Worm (Caenorhabditis elegans) whole organism, L1 larva: Measurements from ENCODE around the gene T23G7.3.

Experiments used
- C34B4.2 ChIP-seq: sonication (generic microtip); optimal IDR thresholded peaks from 2 replicates; lab custom pipeline; 2017; ENCODE audit warnings: mild to moderate bottlenecking, missing genetic modification characterization, missing compliant biosample characterization
- F16B12.6 ChIP-seq: fragments of 150-350 bp; optimal IDR thresholded peaks from 2 replicates; lab custom pipeline; 2014; ENCODE audit warnings: missing biosample characterization, missing genetic modification characterization
- Y116A8C.19 ChIP-seq: sonication (generic microtip); optimal IDR thresholded peaks from 2 replicates; lab custom pipeline; 2016; ENCODE audit warnings: missing compliant biosample characterization, missing genetic modification characterization, borderline replicate concordance
- aly-2 ChIP-seq: fragments of 150-350 bp; optimal IDR thresholded peaks from 2 replicates; lab custom pipeline; 2014; ENCODE audit warnings: missing biosample characterization, missing genetic modification characterization
- ama-1 ChIP-seq: fragments of 150-350 bp; optimal IDR thresholded peaks from 2 replicates; lab custom pipeline; 2014
- blmp-1 ChIP-seq: fragments of 150-350 bp; optimal IDR thresholded peaks from 2 replicates; lab custom pipeline; 2014; ENCODE audit warnings: missing biosample characterization, missing genetic modification characterization
- ceh-88 ChIP-seq: fragments of 200-800 bp; sonication (Bioruptor generic); IDR thresholded peaks from 2 replicates; pipeline ENCODE4 v1.3.6; 2022; ENCODE audit warnings: missing genetic modification characterization, missing compliant biosample characterization
- ces-1 ChIP-seq: fragments of 150-350 bp; optimal IDR thresholded peaks from 2 replicates; lab custom pipeline; 2014; ENCODE audit warnings: missing biosample characterization, missing genetic modification reagents, missing genetic modification characterization
- dsc-1 ChIP-seq: sonication (generic microtip); optimal IDR thresholded peaks from 2 replicates; lab custom pipeline; 2016; ENCODE audit warnings: mild to moderate bottlenecking, missing genetic modification characterization, missing compliant biosample characterization
- egl-27 ChIP-seq, 2 experiments: fragments of 150-350 bp in 1 of 2; sonication (generic microtip); optimal IDR thresholded peaks; 3 replicates each; lab custom pipeline; 2017 to 2018; ENCODE audit warnings: missing biosample characterization in 2 of 2, missing genetic modification characterization in 2 of 2, missing genetic modification reagents in 2 of 2
- elt-3 ChIP-seq, 6 experiments: fragments of 150-350 bp in 1 of 6; sonication (generic microtip); optimal IDR thresholded peaks; 2 replicates each; lab custom pipeline; 2017 to 2018; ENCODE audit warnings: missing biosample characterization in 6 of 6, missing genetic modification characterization in 6 of 6, inconsistent platforms in 1 of 6
- fkh-10 ChIP-seq: sonication (generic microtip); optimal IDR thresholded peaks from 2 replicates; lab custom pipeline; 2017; ENCODE audit warnings: missing biosample characterization, missing genetic modification reagents, missing genetic modification characterization
- fkh-8 ChIP-seq: sonication (generic microtip); optimal IDR thresholded peaks from 2 replicates; lab custom pipeline; 2016; ENCODE audit warnings: mild to moderate bottlenecking, missing genetic modification characterization, missing compliant biosample characterization
- hlh-17 ChIP-seq: fragments of 200-800 bp; sonication (Bioruptor generic); optimal IDR thresholded peaks from 2 replicates; lab custom pipeline; 2018; ENCODE audit warnings: missing genetic modification characterization, mild to moderate bottlenecking, missing compliant biosample characterization, moderate library complexity, borderline replicate concordance
- hlh-4 ChIP-seq: sonication (generic microtip); optimal IDR thresholded peaks from 2 replicates; lab custom pipeline; 2016; ENCODE audit warnings: mild to moderate bottlenecking, missing genetic modification characterization, missing compliant biosample characterization
- hpl-2 ChIP-seq: fragments of 150-350 bp; optimal IDR thresholded peaks from 2 replicates; lab custom pipeline; 2014; ENCODE audit warnings: missing biosample characterization, missing genetic modification reagents, missing genetic modification characterization
- lin-14 ChIP-seq: fragments of 200-800 bp; sonication (Bioruptor generic); optimal IDR thresholded peaks from 2 replicates; lab custom pipeline; 2018; ENCODE audit warnings: mild to moderate bottlenecking, missing genetic modification characterization, moderate library complexity, missing compliant biosample characterization
- lin-15B ChIP-seq: fragments of 150-350 bp; sonication (generic microtip); optimal IDR thresholded peaks from 3 replicates; lab custom pipeline; 2014; ENCODE audit warnings: missing biosample characterization, missing genetic modification characterization
- lir-3 ChIP-seq: sonication (generic microtip); optimal IDR thresholded peaks from 2 replicates; lab custom pipeline; 2016; ENCODE audit warnings: mild to moderate bottlenecking, missing genetic modification characterization, moderate library complexity, missing compliant biosample characterization; ENCODE audit not compliant: poor library complexity
- mdl-1 ChIP-seq, 2 experiments: fragments of 150-350 bp; optimal IDR thresholded peaks; 2 replicates each; lab custom pipeline; 2014 to 2017; ENCODE audit warnings: missing biosample characterization in 2 of 2, missing genetic modification characterization in 2 of 2, inconsistent platforms in 1 of 2
- nhr-12 ChIP-seq: sonication (generic microtip); optimal IDR thresholded peaks from 2 replicates; lab custom pipeline; 2017; ENCODE audit warnings: missing biosample characterization, missing genetic modification characterization
- nhr-237 ChIP-seq: fragments of 150-350 bp; optimal IDR thresholded peaks from 2 replicates; lab custom pipeline; 2014; ENCODE audit warnings: missing biosample characterization, missing genetic modification characterization
- nhr-47 ChIP-seq: sonication (generic microtip); optimal IDR thresholded peaks from 2 replicates; lab custom pipeline; 2016; ENCODE audit warnings: mild to moderate bottlenecking, missing genetic modification characterization, moderate library complexity, missing compliant biosample characterization
- nhr-76 ChIP-seq: sonication (generic microtip); optimal IDR thresholded peaks from 2 replicates; lab custom pipeline; 2017; ENCODE audit warnings: missing biosample characterization, missing genetic modification characterization
- nhr-84 ChIP-seq: sonication (generic microtip); optimal IDR thresholded peaks from 2 replicates; lab custom pipeline; 2017; ENCODE audit warnings: missing biosample characterization, missing genetic modification characterization
- nhr-85 ChIP-seq: sonication (generic microtip); peaks from one replicate; lab custom pipeline; 2016; ENCODE audit warnings: missing genetic modification characterization, inconsistent platforms, missing compliant biosample characterization
- nhr-90 ChIP-seq: sonication (generic microtip); optimal IDR thresholded peaks from 2 replicates; lab custom pipeline; 2016; ENCODE audit warnings: mild to moderate bottlenecking, missing genetic modification characterization, missing compliant biosample characterization; ENCODE audit not compliant: poor library complexity
- pag-3 ChIP-seq: sonication (generic microtip); optimal IDR thresholded peaks from 2 replicates; lab custom pipeline; 2017; ENCODE audit warnings: missing genetic modification characterization, mild to moderate bottlenecking, missing compliant biosample characterization, antibody characterized with exemption, borderline replicate concordance; ENCODE audit not compliant: insufficient read depth
- rnt-1 ChIP-seq: sonication (generic microtip); optimal IDR thresholded peaks from 2 replicates; lab custom pipeline; 2016; ENCODE audit warnings: mild to moderate bottlenecking, missing genetic modification characterization, moderate library complexity, missing compliant biosample characterization
- snpc-4 ChIP-seq: fragments of 150-350 bp; optimal IDR thresholded peaks from 2 replicates; lab custom pipeline; 2014; ENCODE audit warnings: missing biosample characterization, missing genetic modification characterization
- sptf-1 ChIP-seq: fragments of 150-350 bp; optimal IDR thresholded peaks from 2 replicates; lab custom pipeline; 2014; ENCODE audit warnings: missing biosample characterization, missing genetic modification characterization
- tbx-2 ChIP-seq: sonication (generic microtip); optimal IDR thresholded peaks from 2 replicates; lab custom pipeline; 2016; ENCODE audit warnings: missing genetic modification characterization, missing compliant biosample characterization
- unc-86 ChIP-seq: sonication (generic microtip); optimal IDR thresholded peaks from 2 replicates; lab custom pipeline; 2016; ENCODE audit warnings: missing genetic modification characterization, missing compliant biosample characterization
- xbp-1 ChIP-seq: sonication (generic microtip); optimal IDR thresholded peaks from 2 replicates; lab custom pipeline; 2016; ENCODE audit warnings: missing genetic modification characterization, missing compliant biosample characterization
- zag-1 ChIP-seq: fragments of 150-350 bp; optimal IDR thresholded peaks from 2 replicates; lab custom pipeline; 2014; ENCODE audit warnings: missing biosample characterization, missing genetic modification characterization
- zip-4 ChIP-seq: fragments of 200-800 bp; sonication (Bioruptor generic); optimal IDR thresholded peaks from 2 replicates; lab custom pipeline; 2018; ENCODE audit warnings: mild to moderate bottlenecking, missing genetic modification characterization, moderate library complexity, missing compliant biosample characterization
- ztf-11 ChIP-seq, 2 experiments: sonication (generic microtip); optimal IDR thresholded peaks; 2 replicates each; lab custom pipeline; 2016 to 2017; ENCODE audit warnings: missing genetic modification characterization in 2 of 2, missing biosample characterization in 1 of 2, missing compliant biosample characterization in 1 of 2

T23G7.3 gene

DNA sequence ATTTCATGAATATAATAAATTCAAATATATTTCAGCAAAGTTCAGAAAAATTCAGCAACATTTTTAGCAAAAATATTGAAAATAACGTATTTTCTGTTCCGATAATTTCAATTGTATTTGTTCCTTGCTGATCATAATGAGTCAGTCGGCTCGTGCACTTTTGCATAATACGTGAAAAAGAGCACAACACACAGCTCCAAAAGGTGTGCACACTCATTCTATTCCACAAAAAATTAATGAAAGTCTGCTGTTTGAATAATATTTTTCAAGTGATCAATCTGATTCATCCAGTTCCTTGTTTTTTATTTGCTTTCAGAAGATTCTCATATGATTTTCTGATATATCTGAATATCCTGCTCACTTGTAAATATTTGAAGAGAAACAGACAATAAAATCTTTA is 13.3 kb downstream of the T23G7.3 start:
- no peak for TF ChIP-seq nhr-85 (tag; lab: Kevin White, UChicago)
- TF ChIP-seq lin-15B, result no peak
- no peak for TF ChIP-seq ama-1 (lab: Kevin White, UChicago)
- TF ChIP-seq zip-4 (GFP tag; lab: Kevin White, UChicago), result no peak
- no peak for TF ChIP-seq aly-2 (tag; lab: Kevin White, UChicago)
- no peak for TF ChIP-seq snpc-4
- no peak for TF ChIP-seq nhr-90 (tag; lab: Kevin White, UChicago)
- no peak for TF ChIP-seq xbp-1 (tag; lab: Kevin White, UChicago)
- TF ChIP-seq sptf-1 (tag; lab: Kevin White, UChicago), result no peak
- TF ChIP-seq ces-1 (GFP tag; lab: Kevin White, UChicago), result no peak
- TF ChIP-seq tbx-2 (tag; lab: Kevin White, UChicago), result no peak
- TF ChIP-seq lir-3 (tag; lab: Kevin White, UChicago), result no peak
- TF ChIP-seq fkh-10, result no peak
- no peak for TF ChIP-seq rnt-1 (tag; lab: Kevin White, UChicago)
- TF ChIP-seq mdl-1 (tag; optimal IDR thresholded peaks at IDR 0.05; lab: Kevin White, UChicago), result no peak
- TF ChIP-seq dsc-1 (tag; lab: Kevin White, UChicago), result no peak
- no peak for TF ChIP-seq egl-27 (tag; optimal IDR thresholded peaks at IDR 0.05; lab: Kevin White, UChicago)
- no peak for TF ChIP-seq nhr-237 (tag; lab: Kevin White, UChicago)

DNA sequence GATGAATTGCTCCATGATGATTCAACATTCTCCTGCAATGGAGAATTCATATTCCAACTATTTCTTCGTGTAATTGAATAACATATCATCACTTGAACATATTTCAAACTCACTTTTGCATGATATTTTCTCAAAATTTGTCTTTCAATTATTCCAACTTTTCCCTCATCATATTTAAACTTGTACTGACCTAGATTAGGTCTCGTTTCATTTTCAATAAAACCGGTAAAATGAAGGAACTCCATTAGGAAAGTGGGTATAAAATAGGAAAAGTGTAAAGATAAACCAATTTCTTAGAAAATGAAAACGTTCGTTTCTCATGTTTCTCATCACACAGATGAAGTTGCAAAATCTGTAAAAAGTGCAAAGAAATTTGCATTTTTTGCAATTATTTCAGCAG is 15.4 kb downstream of the T23G7.3 start, which contains the start of gene col-78:
Gene col-78, plus strand, starts transcription at position 301 of the 400 bp plus-strand sequence.
- no peak for TF ChIP-seq tbx-2 (tag; lab: Kevin White, UChicago)
- TF ChIP-seq nhr-12, result no peak
- TF ChIP-seq hpl-2 (GFP tag; lab: Kevin White, UChicago), result no peak
- TF ChIP-seq ceh-88, result no peak
- no peak for TF ChIP-seq mdl-1 (tag; optimal IDR thresholded peaks at IDR 0.05; lab: Kevin White, UChicago)
- TF ChIP-seq fkh-8, result no peak
- TF ChIP-seq dsc-1 (tag; lab: Kevin White, UChicago), result no peak
- no peak for TF ChIP-seq ztf-11 (tag; optimal IDR thresholded peaks at IDR 0.05; lab: Kevin White, UChicago)
- no peak for TF ChIP-seq nhr-84 (tag; lab: Kevin White, UChicago)
- no peak for TF ChIP-seq hlh-17 (GFP tag; lab: Kevin White, UChicago)
- no peak for TF ChIP-seq Y116A8C.19 (tag; lab: Kevin White, UChicago)
- TF ChIP-seq pag-3 (tag; lab: Kevin White, UChicago), result no peak
- TF ChIP-seq F16B12.6 (tag; lab: Kevin White, UChicago), result no peak
- TF ChIP-seq zag-1 (tag; lab: Kevin White, UChicago), result no peak
- no peak for TF ChIP-seq C34B4.2 (tag; lab: Kevin White, UChicago)
- no peak for TF ChIP-seq nhr-76 (tag; lab: Kevin White, UChicago)

DNA sequence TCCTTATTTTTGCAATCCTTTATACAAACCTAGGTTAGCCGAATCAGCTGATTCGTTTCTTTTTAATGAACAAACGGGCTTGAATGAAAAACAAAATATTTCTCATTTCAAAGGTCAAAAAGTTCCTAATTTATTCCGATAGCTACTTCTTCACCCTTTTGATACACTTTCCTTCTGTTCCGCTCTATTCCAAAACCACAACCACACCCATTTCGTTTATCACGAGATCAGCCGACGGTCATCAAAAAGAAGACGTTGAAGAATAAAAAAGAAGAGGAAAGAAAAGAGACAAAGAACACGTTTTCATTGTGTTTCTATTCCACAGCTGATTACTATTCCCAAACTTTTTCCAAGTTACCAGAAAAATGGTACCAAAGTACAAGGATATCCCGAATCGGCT is 19.6 kb downstream of the T23G7.3 start:
- TF ChIP-seq zip-4 (GFP tag; lab: Kevin White, UChicago) (no peak), blmp-1 (tag; lab: Kevin White, UChicago) (peak; percentile 77), sptf-1 (tag; lab: Kevin White, UChicago) (no peak), dsc-1 (tag; lab: Kevin White, UChicago) (no peak), elt-3 (tag; optimal IDR thresholded peaks at IDR 0.05; lab: Kevin White, UChicago) (peak in 1 of 6 experiments; percentile 64), nhr-47 (no peak), nhr-76 (tag; lab: Kevin White, UChicago) (no peak), lin-14 (GFP tag; lab: Kevin White, UChicago) (peak; percentile 19)

DNA sequence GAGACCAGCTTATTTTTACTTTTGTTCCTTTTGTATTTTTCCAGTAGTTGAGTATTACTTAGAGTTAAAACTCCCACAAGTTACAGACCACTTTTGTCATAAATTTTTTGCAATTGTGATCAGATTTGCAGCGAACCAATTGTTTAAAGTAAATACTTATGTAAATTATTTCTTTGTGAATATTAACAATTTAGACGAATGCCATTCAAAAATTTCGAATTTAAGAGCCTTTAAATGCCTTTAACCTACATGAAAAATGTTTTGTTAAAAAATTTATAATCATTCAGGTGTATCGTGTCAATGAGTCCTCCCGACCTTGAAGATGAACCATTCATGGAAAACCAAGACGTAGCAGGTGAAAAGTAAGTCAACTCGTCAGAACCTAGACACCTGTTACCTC is 21.7 kb downstream of the T23G7.3 start, which contains the start of gene W07A12.4:
Gene W07A12.4, plus strand, starts transcription at position 301 of the 400 bp plus-strand sequence.
- TF ChIP-seq unc-86 (tag; lab: Kevin White, UChicago) (no peak), hlh-4 (tag; lab: Kevin White, UChicago) (peak; percentile 44), nhr-85 (tag; lab: Kevin White, UChicago) (peak; percentile 48)
